Worm (Caenorhabditis elegans): ENCODE data around the gene ZK666.4.

Gene ZK666.4

ce11 chrII:10444971-10445707 is 31.9 kb upstream of the ZK666.4 start:
- TF ChIP-seq ceh-88 (GFP tag; IDR thresholded peaks at IDR 0.05) (no peak), nhr-11 (tag; optimal IDR thresholded peaks at IDR 0.05) (no peak), C34B4.2 (tag; optimal IDR thresholded peaks at IDR 0.05) (no peak), tbx-2 (tag; optimal IDR thresholded peaks at IDR 0.05) (no peak), sox-4 (tag; optimal IDR thresholded peaks at IDR 0.05) (no peak), sptf-1 (tag; optimal IDR thresholded peaks at IDR 0.05) (no peak), lin-14 (GFP tag; optimal IDR thresholded peaks at IDR 0.05) (peak; percentile 64), nhr-90 (tag; optimal IDR thresholded peaks at IDR 0.05; ENCODE audit: poor library complexity) (no peak), aha-1 (tag; optimal IDR thresholded peaks at IDR 0.05) (no peak), C16A3.4 (tag; optimal IDR thresholded peaks at IDR 0.05) (peak; percentile 1), mef-2 (tag; optimal IDR thresholded peaks at IDR 0.05) (no peak), alr-1 (tag; optimal IDR thresholded peaks at IDR 0.05; ENCODE audit: borderline replicate concordance) (no peak), Y116A8C.19 (tag; optimal IDR thresholded peaks at IDR 0.05; ENCODE audit: borderline replicate concordance) (no peak), F16B12.6 (tag; optimal IDR thresholded peaks at IDR 0.05) (peak; percentile 76), blmp-1 (tag; optimal IDR thresholded peaks at IDR 0.05) (no peak), hpl-2 (GFP tag; optimal IDR thresholded peaks at IDR 0.05) (no peak), dpl-1 (GFP tag; optimal IDR thresholded peaks at IDR 0.05) (no peak), egl-13 (tag; optimal IDR thresholded peaks at IDR 0.05) (no peak), unc-98 (GFP tag; IDR thresholded peaks at IDR 0.05) (no peak), nhr-19 (GFP tag; conservative IDR thresholded peaks at IDR 0.05) (peak; percentile 40), lin-13 (GFP tag; optimal IDR thresholded peaks at IDR 0.05) (no peak), vab-15 (tag; optimal IDR thresholded peaks at IDR 0.05) (no peak), ceh-8 (GFP tag; optimal IDR thresholded peaks at IDR 0.05) (no peak), fos-1 (tag; optimal IDR thresholded peaks at IDR 0.05) (no peak), jun-1 (tag; optimal IDR thresholded peaks at IDR 0.05) (no peak), pag-3 (tag; optimal IDR thresholded peaks at IDR 0.05; ENCODE audit: borderline replicate concordance, insufficient read depth) (no peak), dsc-1 (tag; optimal IDR thresholded peaks at IDR 0.05) (no peak), skn-1 (tag; optimal IDR thresholded peaks at IDR 0.05) (peak; percentile 5), pqm-1 (tag; optimal IDR thresholded peaks at IDR 0.05) (no peak), lir-3 (tag; optimal IDR thresholded peaks at IDR 0.05; ENCODE audit: poor library complexity) (no peak), nhr-71 (tag; optimal IDR thresholded peaks at IDR 0.05) (peak; percentile 61), nhr-84 (tag; optimal IDR thresholded peaks at IDR 0.05) (no peak), unc-130 (tag; optimal IDR thresholded peaks at IDR 0.05) (no peak), ztf-11 (tag; optimal IDR thresholded peaks at IDR 0.05) (no peak), nhr-77 (tag; optimal IDR thresholded peaks at IDR 0.05) (no peak), xbp-1 (tag; optimal IDR thresholded peaks at IDR 0.05) (no peak), zip-4 (GFP tag; optimal IDR thresholded peaks at IDR 0.05) (no peak), nhr-237 (tag; optimal IDR thresholded peaks at IDR 0.05) (no peak), ceh-82 (tag; optimal IDR thresholded peaks at IDR 0.05) (no peak), nhr-28 (tag; optimal IDR thresholded peaks at IDR 0.05) (no peak), fkh-10 (GFP tag; optimal IDR thresholded peaks at IDR 0.05) (no peak), nhr-85 (tag) (no peak), zag-1 (tag; optimal IDR thresholded peaks at IDR 0.05) (no peak), nhr-12 (tag; optimal IDR thresholded peaks at IDR 0.05) (no peak), ceh-90 (tag; optimal IDR thresholded peaks at IDR 0.05) (no peak), elt-3 (tag; optimal IDR thresholded peaks at IDR 0.05) (no peak), egl-27 (tag; optimal IDR thresholded peaks at IDR 0.05) (no peak), unc-86 (tag; optimal IDR thresholded peaks at IDR 0.05) (no peak), hlh-4 (tag; optimal IDR thresholded peaks at IDR 0.05) (no peak), mdl-1 (tag; optimal IDR thresholded peaks at IDR 0.05) (peak in 1 of 2 experiments; percentile 2), ceh-63 (GFP tag; optimal IDR thresholded peaks at IDR 0.05) (no peak), lsy-2 (tag; optimal IDR thresholded peaks at IDR 0.05) (peak; percentile 49 to 51)
